Worm (Caenorhabditis elegans): Measurements from ENCODE around the gene K02F6.4.

DNA sequence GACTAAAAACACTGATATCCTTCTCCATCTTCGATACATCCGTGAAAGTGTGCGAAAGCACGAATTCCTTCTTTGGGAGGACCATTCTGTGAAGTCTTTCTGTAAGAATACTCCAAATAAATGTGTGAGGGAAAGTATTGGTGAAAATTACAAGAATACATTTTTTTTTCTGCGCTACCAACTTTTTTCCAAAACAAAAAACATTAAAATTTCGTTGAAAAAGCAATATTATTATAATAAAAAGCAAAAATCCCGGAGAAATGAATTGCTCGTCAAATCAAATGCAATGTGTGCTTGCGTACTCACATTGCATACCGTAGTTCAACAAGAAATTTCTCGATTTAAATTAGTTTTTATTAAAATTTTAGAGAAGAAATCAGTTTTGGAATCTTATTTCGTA lies 16.3 kb upstream of the K02F6.4 start, which contains the start of gene bath-13:
- TF ChIP-seq flt-1 (GFP tag; IDR thresholded peaks at IDR 0.05) = no peak
- no peak for TF ChIP-seq klf-2 (GFP tag; conservative IDR thresholded peaks at IDR 0.05)
- no peak for TF ChIP-seq cog-1 (tag; optimal IDR thresholded peaks at IDR 0.05)
- TF ChIP-seq ztf-23 (GFP tag; IDR thresholded peaks at IDR 0.05) = no peak
- TF ChIP-seq ztf-29 (GFP tag; IDR thresholded peaks at IDR 0.05) = no peak
- no peak for TF ChIP-seq tab-1 (GFP tag; IDR thresholded peaks at IDR 0.05)
- TF ChIP-seq T22C8.4 (GFP tag; IDR thresholded peaks at IDR 0.05) = no peak
- TF ChIP-seq ref-1 (GFP tag; conservative IDR thresholded peaks at IDR 0.05) = no peak
- TF ChIP-seq med-1 (GFP tag; optimal IDR thresholded peaks at IDR 0.05; ENCODE audit: insufficient read depth) = no peak

Measured in whole organism, midembryonic.